Fruit fly (Drosophila melanogaster) whole organism, embryonic: ENCODE measurements around the gene Mip.

Source experiments
- Adf1 ChIP-seq: fragments of 200-800 bp; sonication (Bioruptor generic); IDR thresholded peaks from 2 replicates; pipeline ENCODE4 v1.3.6; 2022; ENCODE audit warnings: missing biosample characterization, missing genetic modification characterization
- Blimp-1 ChIP-seq: fragments of 200-800 bp; sonication (Bioruptor generic); optimal IDR thresholded peaks from 3 replicates; lab custom pipeline; 2018; ENCODE audit warnings: missing biosample characterization, missing genetic modification characterization, mild to moderate bottlenecking, moderate library complexity, missing genetic modification reagents
- CG10267 ChIP-seq: fragments of 200-800 bp; sonication (Bioruptor generic); optimal IDR thresholded peaks from 2 replicates; lab custom pipeline; 2018; ENCODE audit warnings: missing biosample characterization, mild to moderate bottlenecking, missing genetic modification characterization, moderate library complexity
- CG11085 ChIP-seq: fragments of 200-800 bp; sonication (Bioruptor generic); IDR thresholded peaks from 2 replicates; pipeline ENCODE4 v1.3.6; 2022; ENCODE audit warnings: missing biosample characterization, missing genetic modification characterization
- CG14014 ChIP-seq: fragments of 200-800 bp; sonication (Bioruptor generic); IDR thresholded peaks from 2 replicates; pipeline ENCODE4 v1.3.6; 2022; ENCODE audit warnings: missing biosample characterization, missing genetic modification characterization
- CG14860 ChIP-seq: fragments of 200-800 bp; sonication (Bioruptor generic); IDR thresholded peaks from 3 replicates; pipeline ENCODE4 v1.3.6; 2022; ENCODE audit warnings: missing biosample characterization, missing genetic modification characterization; ENCODE audit not compliant: partially characterized antibody
- CG15514 ChIP-seq: fragments of 200-800 bp; sonication (Bioruptor generic); optimal IDR thresholded peaks from 3 replicates; lab custom pipeline; 2017; ENCODE audit warnings: missing biosample characterization, missing genetic modification characterization, mild to moderate bottlenecking, moderate library complexity, missing genetic modification reagents
- CG15696 ChIP-seq: fragments of 200-800 bp; sonication (Bioruptor generic); optimal IDR thresholded peaks from 2 replicates; lab custom pipeline; 2019; ENCODE audit warnings: missing biosample characterization, mild to moderate bottlenecking, missing genetic modification characterization, moderate library complexity
- CG16813 ChIP-seq: fragments of 200-800 bp; sonication (Bioruptor generic); IDR thresholded peaks from 3 replicates; pipeline ENCODE4 v1.3.6; 2022; ENCODE audit warnings: missing biosample characterization, missing genetic modification characterization; ENCODE audit not compliant: partially characterized antibody
- CG17186 ChIP-seq: fragments of 200-800 bp; sonication (Bioruptor generic); optimal IDR thresholded peaks from 3 replicates; lab custom pipeline; 2017; ENCODE audit warnings: missing biosample characterization, missing genetic modification reagents, missing genetic modification characterization
- CG17359 ChIP-seq: fragments of 200-800 bp; sonication (Bioruptor generic); optimal IDR thresholded peaks from 3 replicates; lab custom pipeline; 2018; ENCODE audit warnings: missing biosample characterization, mild to moderate bottlenecking, missing genetic modification characterization, moderate library complexity
- CG17361 ChIP-seq: fragments of 200-800 bp; sonication (Bioruptor generic); IDR thresholded peaks from 3 replicates; pipeline ENCODE4 v1.3.6; 2022; ENCODE audit warnings: missing biosample characterization, missing genetic modification characterization
- CG17829 ChIP-seq: fragments of 200-800 bp; optimal IDR thresholded peaks from 2 replicates; lab custom pipeline; 2019; ENCODE audit warnings: missing biosample characterization, mild to moderate bottlenecking, missing genetic modification characterization, moderate library complexity
- CG18262 ChIP-seq: fragments of 200-800 bp; optimal IDR thresholded peaks from 3 replicates; lab custom pipeline; 2019; ENCODE audit warnings: missing biosample characterization, mild to moderate bottlenecking, missing genetic modification characterization, moderate library complexity
- CG18599 ChIP-seq: fragments of 200-800 bp; sonication (Bioruptor generic); optimal IDR thresholded peaks from 3 replicates; lab custom pipeline; 2017; ENCODE audit warnings: missing biosample characterization, missing genetic modification characterization, mild to moderate bottlenecking, moderate library complexity, missing genetic modification reagents
- CG2116 ChIP-seq: fragments of 200-800 bp; sonication (Bioruptor generic); optimal IDR thresholded peaks from 3 replicates; lab custom pipeline; 2018; ENCODE audit warnings: missing biosample characterization, mild to moderate bottlenecking, missing genetic modification characterization
- CG3281 ChIP-seq: fragments of 200-800 bp; sonication (Bioruptor generic); optimal IDR thresholded peaks from 3 replicates; lab custom pipeline; 2017; ENCODE audit warnings: missing biosample characterization, mild to moderate bottlenecking, missing genetic modification characterization
- CG3726 ChIP-seq: fragments of 200-800 bp; sonication (Bioruptor generic); IDR thresholded peaks from 3 replicates; pipeline ENCODE4, ENCODE4 v1.3.6; 2022; ENCODE audit warnings: missing biosample characterization, missing genetic modification characterization
- CG6654 ChIP-seq: fragments of 200-800 bp; sonication (Bioruptor generic); optimal IDR thresholded peaks from 2 replicates; lab custom pipeline; 2017; ENCODE audit warnings: missing biosample characterization, mild to moderate bottlenecking, missing genetic modification characterization
- CG7556 ChIP-seq: fragments of 200-800 bp; sonication (Bioruptor generic); optimal IDR thresholded peaks from 2 replicates; lab custom pipeline; 2017; ENCODE audit warnings: missing biosample characterization, mild to moderate bottlenecking, missing genetic modification characterization
- CG8924 ChIP-seq: fragments of 200-800 bp; optimal IDR thresholded peaks from 3 replicates; lab custom pipeline; 2019; ENCODE audit warnings: missing biosample characterization, mild to moderate bottlenecking, missing genetic modification characterization, moderate library complexity
- CG9437 ChIP-seq: fragments of 200-800 bp; sonication (Bioruptor generic); optimal IDR thresholded peaks from 2 replicates; lab custom pipeline; 2018; ENCODE audit warnings: missing biosample characterization, mild to moderate bottlenecking, missing genetic modification characterization
- CG9797 ChIP-seq: fragments of 200-800 bp; sonication (Bioruptor generic); optimal IDR thresholded peaks from 3 replicates; lab custom pipeline; 2018; ENCODE audit warnings: missing biosample characterization, mild to moderate bottlenecking, missing genetic modification characterization
- CG9876 ChIP-seq: fragments of 200-800 bp; sonication (Bioruptor generic); optimal IDR thresholded peaks from 2 replicates; lab custom pipeline; 2016; ENCODE audit warnings: missing biosample characterization, missing genetic modification characterization
- Dll ChIP-seq: fragments of 200-800 bp; sonication (Bioruptor generic); IDR thresholded peaks from 4 replicates; pipeline ENCODE4 v1.3.6; 2022; ENCODE audit warnings: missing biosample characterization, missing genetic modification characterization; ENCODE audit not compliant: partially characterized antibody
- Doc3 ChIP-seq: fragments of 200-800 bp; sonication (Bioruptor generic); IDR thresholded peaks from 3 replicates; pipeline ENCODE4 v1.3.6; 2022; ENCODE audit warnings: missing biosample characterization, missing genetic modification characterization; ENCODE audit not compliant: partially characterized antibody
- ERR ChIP-seq: fragments of 200-800 bp; sonication (Bioruptor generic); optimal IDR thresholded peaks from 2 replicates; lab custom pipeline; 2016; ENCODE audit warnings: missing biosample characterization, missing genetic modification characterization
- GATAe ChIP-seq: fragments of 200-800 bp; sonication (Bioruptor generic); conservative IDR thresholded peaks from 2 replicates; pipeline ENCODE4 v1.3.6; 2022; ENCODE audit warnings: missing biosample characterization, missing genetic modification characterization
- HHEX ChIP-seq: fragments of 200-800 bp; sonication (Bioruptor generic); optimal IDR thresholded peaks from 3 replicates; lab custom pipeline; 2017; ENCODE audit warnings: missing biosample characterization, mild to moderate bottlenecking, missing genetic modification characterization, missing genetic modification reagents
- HLH4C ChIP-seq: fragments of 200-800 bp; sonication (Bioruptor generic); IDR thresholded peaks from 3 replicates; pipeline ENCODE4 v1.3.6; 2022; ENCODE audit warnings: missing biosample characterization, missing genetic modification characterization; ENCODE audit not compliant: partially characterized antibody
- Hand ChIP-seq: fragments of 200-800 bp; sonication (Bioruptor generic); optimal IDR thresholded peaks from 2 replicates; lab custom pipeline; 2017; ENCODE audit warnings: mild to moderate bottlenecking, missing biosample characterization, missing genetic modification reagents, missing genetic modification characterization
- Hmr ChIP-seq: fragments of 200-800 bp; sonication (Bioruptor generic); optimal IDR thresholded peaks from 3 replicates; lab custom pipeline; 2017; ENCODE audit warnings: mild to moderate bottlenecking, missing biosample characterization, missing genetic modification reagents, missing genetic modification characterization
- Hr3 ChIP-seq: fragments of 200-800 bp; sonication (Bioruptor generic); optimal IDR thresholded peaks from 3 replicates; lab custom pipeline; 2016; ENCODE audit warnings: missing biosample characterization, missing genetic modification characterization
- Nf-YB ChIP-seq: fragments of 200-800 bp; sonication (Bioruptor generic); optimal IDR thresholded peaks from 3 replicates; lab custom pipeline; 2019; ENCODE audit warnings: missing biosample characterization, mild to moderate bottlenecking, missing genetic modification characterization, moderate library complexity
- Optix ChIP-seq: fragments of 200-800 bp; sonication (Bioruptor generic); IDR thresholded peaks from 3 replicates; pipeline ENCODE4 v1.3.6; 2022; ENCODE audit warnings: missing biosample characterization, missing genetic modification characterization
- Scr ChIP-seq: fragments of 200-800 bp; sonication (Bioruptor generic); IDR thresholded peaks from 2 replicates; pipeline ENCODE4 v1.3.6; 2022; ENCODE audit warnings: missing biosample characterization, missing genetic modification characterization; ENCODE audit not compliant: partially characterized antibody
- ab ChIP-seq: fragments of 200-800 bp; sonication (Bioruptor generic); optimal IDR thresholded peaks from 2 replicates; lab custom pipeline; 2016; ENCODE audit warnings: missing biosample characterization, missing genetic modification characterization
- bigmax ChIP-seq: fragments of 200-800 bp; sonication (Bioruptor generic); optimal IDR thresholded peaks from 2 replicates; lab custom pipeline; 2018; ENCODE audit warnings: missing biosample characterization, mild to moderate bottlenecking, missing genetic modification characterization
- bowl ChIP-seq: fragments of 200-800 bp; sonication (Bioruptor generic); IDR thresholded peaks from 2 replicates; pipeline ENCODE4 v1.3.6; 2022; ENCODE audit warnings: missing biosample characterization, missing genetic modification characterization
- exex ChIP-seq: fragments of 200-800 bp; sonication (Bioruptor generic); optimal IDR thresholded peaks from 4 replicates; lab custom pipeline; 2018; ENCODE audit warnings: missing biosample characterization, mild to moderate bottlenecking, missing genetic modification characterization, moderate library complexity
- fd64A ChIP-seq: fragments of 200-800 bp; sonication (Bioruptor generic); optimal IDR thresholded peaks from 3 replicates; lab custom pipeline; 2018; ENCODE audit warnings: missing biosample characterization, mild to moderate bottlenecking, missing genetic modification characterization
- gem ChIP-seq: fragments of 200-800 bp; sonication (Bioruptor generic); optimal IDR thresholded peaks from 2 replicates; lab custom pipeline; 2019; ENCODE audit warnings: missing biosample characterization, mild to moderate bottlenecking, missing genetic modification characterization, moderate library complexity
- grn ChIP-seq: fragments of 200-800 bp; sonication (Bioruptor generic); optimal IDR thresholded peaks from 3 replicates; lab custom pipeline; 2017; ENCODE audit warnings: missing biosample characterization, missing genetic modification characterization
- h ChIP-seq: fragments of >200 bp; optimal IDR thresholded peaks from 2 replicates; lab custom pipeline; 2017
- hkb ChIP-seq, 2 experiments: fragments of 200-800 bp in 1 of 2; fragments of >200 bp in 1 of 2; sonication (Bioruptor generic) in 1 of 2; IDR thresholded peaks in 1 of 2; optimal IDR thresholded peaks in 1 of 2; 2 replicates each; pipeline versions ENCODE4 v1.3.6 to Lab custom; 2017 to 2022; ENCODE audit warnings: missing biosample characterization in 1 of 2, missing genetic modification characterization in 1 of 2
- hth ChIP-seq: fragments of >200 bp; optimal IDR thresholded peaks from 2 replicates; lab custom pipeline; 2017; ENCODE audit warnings: inconsistent platforms
- kay ChIP-seq: fragments of 200-800 bp; sonication (Bioruptor generic); optimal IDR thresholded peaks from 2 replicates; lab custom pipeline; 2016; ENCODE audit warnings: missing biosample characterization, missing genetic modification characterization
- slou ChIP-seq: fragments of 200-800 bp; sonication (Bioruptor generic); optimal IDR thresholded peaks from 3 replicates; lab custom pipeline; 2016; ENCODE audit warnings: missing biosample characterization, missing genetic modification characterization
- usp ChIP-seq: fragments of >200 bp; optimal IDR thresholded peaks from 2 replicates; lab custom pipeline; 2017; ENCODE audit warnings: missing biosample characterization, missing genetic modification characterization
- zfh2 ChIP-seq: fragments of 200-800 bp; sonication (Bioruptor generic); optimal IDR thresholded peaks from 2 replicates; lab custom pipeline; 2016; ENCODE audit warnings: missing biosample characterization, missing genetic modification characterization

Gene Mip

dm6 chr3L:17310509-17310908, 39.0 kb downstream of the Mip start (continued):
- TF ChIP-seq gem = peak; percentile 66
- TF ChIP-seq ab = no peak
- TF ChIP-seq bowl (GFP tag; lab: Robert Waterston, UW) = no peak
- TF ChIP-seq CG7556 = peak; percentile 62
- no peak for TF ChIP-seq CG14860 (GFP tag; lab: Robert Waterston, UW)
- peak; percentile 62 for TF ChIP-seq Hmr
- no peak for TF ChIP-seq CG18262
- no peak for TF ChIP-seq hth (lab: Kevin White, UChicago)
- TF ChIP-seq CG8924 (tag; lab: Kevin White, UChicago) = peak; percentile 42
- peak; percentile 33 for TF ChIP-seq CG15514 (GFP tag; lab: Kevin White, UChicago)
- no peak for TF ChIP-seq CG17186
- TF ChIP-seq CG9437 = no peak
- no peak for TF ChIP-seq Doc3 (GFP tag; lab: Robert Waterston, UW)
- TF ChIP-seq CG9797 (GFP tag; lab: Kevin White, UChicago) = no peak
- peak; percentile 46 for TF ChIP-seq CG10267 (tag; lab: Kevin White, UChicago)
- TF ChIP-seq Hr3 (GFP tag; lab: Kevin White, UChicago) = no peak
- no peak for TF ChIP-seq Dll (GFP tag; lab: Robert Waterston, UW)
- no peak for TF ChIP-seq CG9876 (GFP tag; lab: Kevin White, UChicago)
- TF ChIP-seq Blimp-1 (GFP tag; lab: Kevin White, UChicago) = peak; percentile 57
- TF ChIP-seq HLH4C (GFP tag; lab: Robert Waterston, UW) = no peak
- no peak for TF ChIP-seq kay (GFP tag; lab: Kevin White, UChicago)
- no peak for TF ChIP-seq CG16813 (GFP tag; lab: Robert Waterston, UW)
- peak; percentile 14 for TF ChIP-seq CG6654 (GFP tag; lab: Kevin White, UChicago)
- TF ChIP-seq bigmax (GFP tag; lab: Kevin White, UChicago) = no peak
- TF ChIP-seq Hand (GFP tag; lab: Kevin White, UChicago) = peak; percentile 20
- TF ChIP-seq CG3726 (GFP tag; lab: Robert Waterston, UW) = no peak
- TF ChIP-seq h (lab: Kevin White, UChicago) = no peak
- no peak for TF ChIP-seq CG15696 (tag; lab: Kevin White, UChicago)
- peak; percentile 43; the same call in 1 of the 3 replicates for TF ChIP-seq CG17361 (GFP tag; lab: Robert Waterston, UW)
- peak; percentile 37 for TF ChIP-seq HHEX (GFP tag; lab: Kevin White, UChicago)
- no peak for TF ChIP-seq slou (GFP tag; lab: Kevin White, UChicago)
- TF ChIP-seq CG3281 (GFP tag; lab: Kevin White, UChicago) = peak; percentile 66
- TF ChIP-seq grn = no peak
- TF ChIP-seq fd64A (GFP tag; lab: Kevin White, UChicago) = no peak
- TF ChIP-seq hkb (optimal IDR thresholded peaks at IDR 0.05; lab: Kevin White, UChicago) = no peak
- peak; percentile 77 for TF ChIP-seq hkb (GFP tag; IDR thresholded peaks at IDR 0.05; lab: Robert Waterston, UW)
- no peak for TF ChIP-seq Optix (GFP tag; lab: Robert Waterston, UW)
- no peak for TF ChIP-seq GATAe (GFP tag; lab: Robert Waterston, UW)
- peak; percentile 43 for TF ChIP-seq CG17359 (tag; lab: Kevin White, UChicago)
- TF ChIP-seq CG18599 = peak; percentile 87
- TF ChIP-seq CG2116 (GFP tag; lab: Kevin White, UChicago) = no peak
- no peak for TF ChIP-seq Scr (GFP tag; lab: Robert Waterston, UW)
- TF ChIP-seq usp (GFP tag; lab: Kevin White, UChicago) = no peak
- peak; percentile 20; the same call in 1 of the 2 replicates for TF ChIP-seq CG14014 (GFP tag; lab: Robert Waterston, UW)
- TF ChIP-seq CG11085 (GFP tag; lab: Robert Waterston, UW) = peak; percentile 48; the same call in 1 of the 2 replicates
- no peak for TF ChIP-seq ERR (GFP tag; lab: Kevin White, UChicago)
- peak; percentile 46 for TF ChIP-seq CG17829 (tag; lab: Kevin White, UChicago)
- TF ChIP-seq Adf1 = no peak
- TF ChIP-seq Nf-YB = no peak
- TF ChIP-seq zfh2 (GFP tag; lab: Kevin White, UChicago) = no peak
- no peak for TF ChIP-seq exex (tag; lab: Kevin White, UChicago)
